Worm (Caenorhabditis elegans) whole organism, L4/young adult: ENCODE data around the gene cest-2.2.

Source experiments
- W03F9.2 ChIP-seq: fragments of 150-350 bp; optimal IDR thresholded peaks from 2 replicates; lab custom pipeline; 2014; ENCODE audit warnings: missing biosample characterization, missing genetic modification characterization
- dao-5 ChIP-seq: sonication (generic microtip); optimal IDR thresholded peaks from 2 replicates; lab custom pipeline; 2016; ENCODE audit warnings: missing genotype, missing genetic modification characterization, moderate library complexity, missing compliant biosample characterization
- him-1 ChIP-seq: sonication (generic microtip); optimal IDR thresholded peaks from 2 replicates; lab custom pipeline; 2016; ENCODE audit warnings: missing genotype, missing genetic modification reagents, missing genetic modification characterization, missing compliant biosample characterization

- no peak for TF ChIP-seq him-1 (tag; lab: Kevin White, UChicago)
- no peak for TF ChIP-seq dao-5 (tag; lab: Kevin White, UChicago)
- no peak for TF ChIP-seq W03F9.2 (tag; lab: Kevin White, UChicago)
Measured at ce11 chrV:14139252-14140100, 35.7 kb downstream of the cest-2.2 start.
